Worm (Caenorhabditis elegans): Measurements from ENCODE around the gene ncs-4.

The ncs-4 gene

DNA sequence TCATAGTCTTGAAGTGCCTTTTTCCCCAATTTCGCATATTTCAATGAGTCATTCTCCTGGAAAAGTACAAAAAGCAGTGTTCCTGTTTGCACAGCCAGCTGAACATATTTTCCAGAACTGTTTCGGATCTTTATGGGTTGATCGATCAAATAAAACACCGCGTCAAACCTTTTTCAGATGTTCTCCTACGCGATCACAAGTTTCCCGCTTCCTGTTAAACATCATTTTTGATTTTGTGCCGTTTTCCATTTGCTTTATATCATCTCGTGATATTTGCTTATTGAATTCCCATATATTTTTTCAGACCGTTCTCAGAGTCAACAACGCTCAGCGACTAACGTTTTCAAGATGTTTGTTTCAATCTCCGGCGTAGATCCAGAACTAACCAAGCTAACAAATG is 1.6 kb upstream of the ncs-4 start, which contains the start of gene C07A4.3:
TSS of gene C07A4.3 (plus strand) at position 301 of the 400 bp plus-strand sequence.
- TF ChIP-seq elt-3 (tag; optimal IDR thresholded peaks at IDR 0.05) (no peak), ceh-9 (tag; optimal IDR thresholded peaks at IDR 0.05) (no peak)

- TF ChIP-seq unc-39 (tag; optimal IDR thresholded peaks at IDR 0.05) = no peak
- no peak for TF ChIP-seq nhr-11 (tag; optimal IDR thresholded peaks at IDR 0.05)
- no peak for TF ChIP-seq jun-1 (tag; optimal IDR thresholded peaks at IDR 0.05)
- no peak for TF ChIP-seq nhr-28 (tag; optimal IDR thresholded peaks at IDR 0.05)
- TF ChIP-seq nhr-43 (tag; optimal IDR thresholded peaks at IDR 0.05; ENCODE audit: poor library complexity, severe bottlenecking) = no peak
- TF ChIP-seq unc-62 (GFP tag; optimal IDR thresholded peaks at IDR 0.05) = no peak
- TF ChIP-seq egl-27 (tag; optimal IDR thresholded peaks at IDR 0.05) = no peak
- no peak for TF ChIP-seq lsy-12 (tag; optimal IDR thresholded peaks at IDR 0.05)
- no peak for TF ChIP-seq fkh-2 (tag; optimal IDR thresholded peaks at IDR 0.05)
- TF ChIP-seq elt-1 (tag; optimal IDR thresholded peaks at IDR 0.05) = no peak
- no peak for TF ChIP-seq elt-2 (tag; optimal IDR thresholded peaks at IDR 0.05)
- no peak for TF ChIP-seq ceh-28 (tag; optimal IDR thresholded peaks at IDR 0.05)
- no peak for TF ChIP-seq ztf-11 (tag; optimal IDR thresholded peaks at IDR 0.05)
These were observed 6.3 kb downstream of the ncs-4 start for ce11 chrX:10182613-10183012.

DNA sequence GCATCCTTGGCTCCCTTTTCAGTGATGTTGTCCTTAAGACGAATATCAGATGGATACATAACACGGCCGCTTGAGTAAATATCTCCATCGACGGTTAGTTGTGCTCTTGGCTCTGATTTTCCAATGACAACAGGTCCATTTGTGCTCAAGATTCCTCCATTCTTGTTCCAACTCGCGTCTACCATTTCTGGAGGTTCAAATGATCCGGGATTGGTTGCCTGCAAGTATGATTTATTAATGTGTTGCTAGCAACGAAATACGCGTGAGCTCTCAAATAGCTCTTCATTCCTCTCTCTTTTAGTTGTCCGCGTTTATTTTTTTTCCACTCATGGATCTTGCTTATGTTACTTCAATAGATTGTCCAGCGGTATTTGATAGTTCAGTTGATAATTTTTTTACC is 7.4 kb downstream of the ncs-4 start, which contains the start of gene arrd-28:
TSS of gene arrd-28 (plus strand) at position 301 of the 400 bp plus-strand sequence.
- no peak for TF ChIP-seq nfya-1 (tag; optimal IDR thresholded peaks at IDR 0.05; ENCODE audit: insufficient read depth)
- no peak for TF ChIP-seq daf-12 (tag; optimal IDR thresholded peaks at IDR 0.05)
- no peak for TF ChIP-seq lsy-12 (tag; optimal IDR thresholded peaks at IDR 0.05)
- no peak for TF ChIP-seq unc-62 (GFP tag; optimal IDR thresholded peaks at IDR 0.05)
- TF ChIP-seq snpc-4 (tag; optimal IDR thresholded peaks at IDR 0.05) = no peak
- TF ChIP-seq ztf-4 (tag; optimal IDR thresholded peaks at IDR 0.05) = no peak
- TF ChIP-seq nhr-25 (tag; optimal IDR thresholded peaks at IDR 0.05) = no peak
- TF ChIP-seq sea-2 (GFP tag; optimal IDR thresholded peaks at IDR 0.05) = no peak
- no peak for TF ChIP-seq nhr-67 (tag; optimal IDR thresholded peaks at IDR 0.05)
- no peak for TF ChIP-seq ceh-28 (tag; optimal IDR thresholded peaks at IDR 0.05)
- TF ChIP-seq fkh-10 (GFP tag; optimal IDR thresholded peaks at IDR 0.05) = no peak
- TF ChIP-seq fkh-2 (tag; optimal IDR thresholded peaks at IDR 0.05) = no peak
- TF ChIP-seq aly-2 (tag; optimal IDR thresholded peaks at IDR 0.05) = no peak
- no peak for TF ChIP-seq lin-39 (tag; optimal IDR thresholded peaks at IDR 0.05)
- no peak for TF ChIP-seq elt-1 (tag; optimal IDR thresholded peaks at IDR 0.05)
- no peak for TF ChIP-seq nhr-43 (tag; optimal IDR thresholded peaks at IDR 0.05; ENCODE audit: poor library complexity, severe bottlenecking)
- no peak for TF ChIP-seq mml-1 (tag; optimal IDR thresholded peaks at IDR 0.05)
- no peak for TF ChIP-seq ceh-9 (tag; optimal IDR thresholded peaks at IDR 0.05)
- TF ChIP-seq lin-15B (tag; optimal IDR thresholded peaks at IDR 0.05) = no peak
- no peak for TF ChIP-seq mdl-1 (tag; optimal IDR thresholded peaks at IDR 0.05)

ce11 chrX:10184708-10185107 is 8.4 kb downstream of the ncs-4 start:
- TF ChIP-seq lin-39 (tag; optimal IDR thresholded peaks at IDR 0.05) (no peak), hmg-11 (tag; optimal IDR thresholded peaks at IDR 0.05) (no peak), mdl-1 (tag; optimal IDR thresholded peaks at IDR 0.05) (no peak), lsy-12 (tag; optimal IDR thresholded peaks at IDR 0.05) (no peak), aly-2 (tag; optimal IDR thresholded peaks at IDR 0.05) (no peak), skn-1 (tag; optimal IDR thresholded peaks at IDR 0.05) (no peak), sea-2 (GFP tag; optimal IDR thresholded peaks at IDR 0.05) (no peak), ceh-28 (tag; optimal IDR thresholded peaks at IDR 0.05) (no peak), nhr-43 (tag; optimal IDR thresholded peaks at IDR 0.05; ENCODE audit: poor library complexity, severe bottlenecking) (no peak), nhr-77 (tag; optimal IDR thresholded peaks at IDR 0.05) (no peak), ceh-16 (tag; optimal IDR thresholded peaks at IDR 0.05) (no peak), nhr-237 (tag; optimal IDR thresholded peaks at IDR 0.05) (no peak), elt-1 (tag; optimal IDR thresholded peaks at IDR 0.05) (no peak), nhr-76 (tag; optimal IDR thresholded peaks at IDR 0.05) (no peak), elt-2 (tag; optimal IDR thresholded peaks at IDR 0.05) (no peak), ztf-4 (tag; optimal IDR thresholded peaks at IDR 0.05) (no peak), lin-15B (tag; optimal IDR thresholded peaks at IDR 0.05) (no peak), elt-3 (tag; optimal IDR thresholded peaks at IDR 0.05) (no peak), pha-4 (tag; optimal IDR thresholded peaks at IDR 0.05) (no peak), mml-1 (tag; optimal IDR thresholded peaks at IDR 0.05) (no peak)
